Fruit fly (Drosophila melanogaster) whole organism, prepupa: Measurements from ENCODE around the gene Wnt10.

Source experiments
- CG10631 ChIP-seq: fragments of 200-800 bp; sonication (Bioruptor generic); optimal IDR thresholded peaks from 2 replicates; lab custom pipeline; 2016; ENCODE audit warnings: missing biosample characterization, missing genetic modification characterization
- CG10669 ChIP-seq: fragments of 200-800 bp; sonication (Bioruptor generic); optimal IDR thresholded peaks from 3 replicates; lab custom pipeline; 2018; ENCODE audit warnings: missing biosample characterization, mild to moderate bottlenecking, missing genetic modification characterization, moderate library complexity
- CG11294 ChIP-seq: fragments of 200-800 bp; sonication (Bioruptor generic); IDR thresholded peaks from 2 replicates; pipeline ENCODE4 v1.3.6; 2022; ENCODE audit warnings: missing biosample characterization, missing genetic modification characterization
- CG11762 ChIP-seq: fragments of 200-800 bp; sonication (Bioruptor generic); optimal IDR thresholded peaks from 3 replicates; lab custom pipeline; 2016; ENCODE audit warnings: missing biosample characterization, missing genetic modification characterization; ENCODE audit not compliant: insufficient read depth
- CG11902 ChIP-seq: fragments of 200-800 bp; sonication (Bioruptor generic); optimal IDR thresholded peaks from 3 replicates; lab custom pipeline; 2016; ENCODE audit warnings: missing biosample characterization, missing genetic modification characterization
- CG15336 ChIP-seq: fragments of 200-800 bp; sonication (Bioruptor generic); IDR thresholded peaks from 2 replicates; pipeline ENCODE4 v1.3.6; 2022; ENCODE audit warnings: missing biosample characterization, missing genetic modification characterization
- CG16779 ChIP-seq: fragments of 200-800 bp; sonication (Bioruptor generic); optimal IDR thresholded peaks from 3 replicates; lab custom pipeline; 2017; ENCODE audit warnings: missing biosample characterization, mild to moderate bottlenecking, missing genetic modification characterization
- CG3032 ChIP-seq: fragments of 200-800 bp; optimal IDR thresholded peaks from 2 replicates; lab custom pipeline; 2019; ENCODE audit warnings: missing biosample characterization, mild to moderate bottlenecking, missing genetic modification characterization, moderate library complexity
- CG31627 ChIP-seq: fragments of 200-800 bp; sonication (Bioruptor generic); optimal IDR thresholded peaks from 3 replicates; lab custom pipeline; 2016; ENCODE audit warnings: missing biosample characterization, missing genetic modification characterization
- CG32006 ChIP-seq: fragments of 200-800 bp; sonication (Bioruptor generic); optimal IDR thresholded peaks from 3 replicates; lab custom pipeline; 2017; ENCODE audit warnings: missing biosample characterization, mild to moderate bottlenecking, missing genetic modification characterization
- CG34406 ChIP-seq: fragments of 200-800 bp; sonication (Bioruptor generic); optimal IDR thresholded peaks from 3 replicates; lab custom pipeline; 2016; ENCODE audit warnings: missing biosample characterization, missing genetic modification characterization
- CG3919 ChIP-seq: fragments of 200-800 bp; sonication (Bioruptor generic); optimal IDR thresholded peaks from 3 replicates; lab custom pipeline; 2016; ENCODE audit warnings: missing biosample characterization, missing genetic modification characterization
- CG4318 ChIP-seq: fragments of 200-800 bp; sonication (Bioruptor generic); optimal IDR thresholded peaks from 3 replicates; lab custom pipeline; 2017; ENCODE audit warnings: missing biosample characterization, mild to moderate bottlenecking, missing genetic modification characterization
- CG6163 ChIP-seq: fragments of 200-800 bp; sonication (Bioruptor generic); IDR thresholded peaks from 3 replicates; pipeline ENCODE4 v1.3.6; 2022; ENCODE audit warnings: missing biosample characterization, missing genetic modification characterization
- CG6276 ChIP-seq: fragments of 200-800 bp; sonication (Bioruptor generic); optimal IDR thresholded peaks from 2 replicates; lab custom pipeline; 2017; ENCODE audit warnings: missing biosample characterization, mild to moderate bottlenecking, missing genetic modification characterization
- CG6792 ChIP-seq: fragments of 200-800 bp; sonication (Bioruptor generic); optimal IDR thresholded peaks from 3 replicates; lab custom pipeline; 2016; ENCODE audit warnings: missing biosample characterization, missing genetic modification characterization
- CG6808 ChIP-seq: fragments of 200-800 bp; sonication (Bioruptor generic); optimal IDR thresholded peaks from 3 replicates; lab custom pipeline; 2017; ENCODE audit warnings: missing biosample characterization, missing genetic modification characterization, mild to moderate bottlenecking, moderate library complexity, missing genetic modification reagents
- CG7368 ChIP-seq: fragments of 200-800 bp; sonication (Bioruptor generic); optimal IDR thresholded peaks from 3 replicates; lab custom pipeline; 2016; ENCODE audit warnings: missing biosample characterization, missing genetic modification characterization
- CG8119 ChIP-seq: fragments of 200-800 bp; sonication (Bioruptor generic); IDR thresholded peaks from 3 replicates; pipeline ENCODE4 v1.3.6; 2022; ENCODE audit warnings: missing biosample characterization, missing genetic modification characterization
- CG8319 ChIP-seq: fragments of 200-800 bp; sonication (Bioruptor generic); optimal IDR thresholded peaks from 3 replicates; lab custom pipeline; 2016; ENCODE audit warnings: missing biosample characterization, missing genetic modification characterization
- CG9139 ChIP-seq: fragments of 200-800 bp; sonication (Bioruptor generic); optimal IDR thresholded peaks from 3 replicates; lab custom pipeline; 2017; ENCODE audit warnings: missing biosample characterization, mild to moderate bottlenecking, missing genetic modification characterization
- Eip75B ChIP-seq: fragments of 200-800 bp; sonication (Bioruptor generic); optimal IDR thresholded peaks from 3 replicates; lab custom pipeline; 2016; ENCODE audit warnings: missing biosample characterization, missing genetic modification characterization
- Eip78C ChIP-seq: fragments of 200-800 bp; sonication (Bioruptor generic); peaks from one replicate; lab custom pipeline; 2016; ENCODE audit warnings: missing biosample characterization, missing genetic modification characterization
- Eip93F ChIP-seq: fragments of 200-800 bp; sonication (Bioruptor generic); optimal IDR thresholded peaks from 2 replicates; lab custom pipeline; 2016; ENCODE audit warnings: missing biosample characterization, mild to moderate bottlenecking, missing genetic modification characterization
- Gug ChIP-seq: fragments of 200-800 bp; sonication (Bioruptor generic); IDR thresholded peaks from 2 replicates; pipeline ENCODE4 v1.3.6; 2022; ENCODE audit warnings: missing biosample characterization, missing genetic modification characterization
- Hr38 ChIP-seq: sonication (Bioruptor generic); optimal IDR thresholded peaks from 2 replicates; lab custom pipeline; 2016; ENCODE audit warnings: missing biosample characterization, missing genetic modification characterization
- Hr39 ChIP-seq: fragments of 200-800 bp; sonication (Bioruptor generic); optimal IDR thresholded peaks from 2 replicates; lab custom pipeline; 2016; ENCODE audit warnings: missing biosample characterization, missing genetic modification characterization
- Lpt ChIP-seq: fragments of 200-800 bp; sonication (Bioruptor generic); optimal IDR thresholded peaks from 3 replicates; lab custom pipeline; 2016; ENCODE audit warnings: missing biosample characterization, missing genetic modification characterization
- Met ChIP-seq: fragments of 200-800 bp; sonication (Bioruptor generic); optimal IDR thresholded peaks from 3 replicates; lab custom pipeline; 2016; ENCODE audit warnings: missing biosample characterization, missing genetic modification characterization
- Smox ChIP-seq: fragments of 200-800 bp; sonication (Bioruptor generic); optimal IDR thresholded peaks from 3 replicates; lab custom pipeline; 2016; ENCODE audit warnings: missing biosample characterization, missing genetic modification characterization
- Sox15 ChIP-seq: fragments of 200-800 bp; sonication (Bioruptor generic); optimal IDR thresholded peaks from 3 replicates; lab custom pipeline; 2016; ENCODE audit warnings: missing biosample characterization, missing genetic modification characterization
- achi ChIP-seq: fragments of 200-800 bp; sonication (Bioruptor generic); optimal IDR thresholded peaks from 3 replicates; lab custom pipeline; 2016; ENCODE audit warnings: missing biosample characterization, missing genetic modification characterization
- acj6 ChIP-seq: fragments of 200-800 bp; sonication (Bioruptor generic); optimal IDR thresholded peaks from 3 replicates; lab custom pipeline; 2016; ENCODE audit warnings: missing biosample characterization, missing genetic modification characterization
- cyc ChIP-seq: fragments of 200-800 bp; sonication (Bioruptor generic); optimal IDR thresholded peaks from 3 replicates; lab custom pipeline; 2016; ENCODE audit warnings: missing biosample characterization, missing genetic modification characterization
- dac ChIP-seq: fragments of 200-800 bp; sonication (Bioruptor generic); optimal IDR thresholded peaks from 2 replicates; lab custom pipeline; 2017; ENCODE audit warnings: missing biosample characterization, mild to moderate bottlenecking, missing genetic modification characterization
- dsx ChIP-seq: fragments of 200-800 bp; optimal IDR thresholded peaks from 3 replicates; lab custom pipeline; 2019; ENCODE audit warnings: missing biosample characterization, mild to moderate bottlenecking, missing genetic modification characterization, moderate library complexity; ENCODE audit not compliant: poor library complexity, severe bottlenecking
- eg ChIP-seq: fragments of 200-800 bp; sonication (Bioruptor generic); IDR thresholded peaks from 3 replicates; pipeline ENCODE4 v1.3.6; 2022; ENCODE audit warnings: missing biosample characterization, missing genetic modification characterization
- esn ChIP-seq: fragments of 200-800 bp; sonication (Bioruptor generic); optimal IDR thresholded peaks from 2 replicates; lab custom pipeline; 2016; ENCODE audit warnings: missing biosample characterization, mild to moderate bottlenecking, missing genetic modification characterization, moderate library complexity
- net ChIP-seq: fragments of 200-800 bp; sonication (Bioruptor generic); optimal IDR thresholded peaks from 3 replicates; lab custom pipeline; 2016; ENCODE audit warnings: missing biosample characterization, missing genetic modification characterization
- salr ChIP-seq, 2 experiments: fragments of 200-800 bp; sonication (Bioruptor generic); optimal IDR thresholded peaks; 3 replicates each; lab custom pipeline; 2016 to 2018; ENCODE audit warnings: missing biosample characterization in 2 of 2, missing genetic modification characterization in 2 of 2, mild to moderate bottlenecking in 1 of 2
- spab ChIP-seq: fragments of 200-800 bp; sonication (Bioruptor generic); optimal IDR thresholded peaks from 2 replicates; lab custom pipeline; 2017; ENCODE audit warnings: missing biosample characterization, mild to moderate bottlenecking, missing genetic modification characterization, missing genetic modification reagents
- ss ChIP-seq, 2 experiments: fragments of 200-800 bp; sonication (Bioruptor generic); optimal IDR thresholded peaks; 2 replicates in 1 of 2; 3 replicates in 1 of 2; lab custom pipeline; 2017 to 2018; ENCODE audit warnings: mild to moderate bottlenecking in 2 of 2, missing biosample characterization in 2 of 2, missing genetic modification characterization in 2 of 2, moderate library complexity in 1 of 2
- svp ChIP-seq: fragments of 200-800 bp; sonication (Bioruptor generic); peaks from one replicate; lab custom pipeline; 2016; ENCODE audit warnings: missing biosample characterization, missing genetic modification characterization
- vri ChIP-seq: fragments of 200-800 bp; sonication (Bioruptor generic); optimal IDR thresholded peaks from 3 replicates; lab custom pipeline; 2016; ENCODE audit warnings: missing biosample characterization, mild to moderate bottlenecking, missing genetic modification characterization

Gene Wnt10

dm6 chr2L:7358008-7358582 is 5.1 kb upstream of the Wnt10 start (continued):
- TF ChIP-seq CG10631 (GFP tag; lab: Kevin White, UChicago) (peak; percentile 95), CG11902 (GFP tag; lab: Kevin White, UChicago) (peak; percentile 87), achi (GFP tag; lab: Kevin White, UChicago) (peak; percentile 90), Hr39 (GFP tag; lab: Kevin White, UChicago) (peak; percentile 91), CG7368 (GFP tag; lab: Kevin White, UChicago) (peak; percentile 89), eg (GFP tag; lab: Robert Waterston, UW) (peak; percentile 56; the same call in 2 of the 3 replicates), CG10669 (GFP tag; lab: Kevin White, UChicago) (peak; percentile 96), Eip93F (GFP tag; lab: Kevin White, UChicago) (peak; percentile 86), CG9139 (GFP tag; lab: Kevin White, UChicago) (peak; percentile 97)

dm6 chr2L:7358788-7359187 is 4.4 kb upstream of the Wnt10 start:
- TF ChIP-seq CG15336 (GFP tag; lab: Robert Waterston, UW) (no peak), Gug (GFP tag; lab: Robert Waterston, UW) (no peak), Sox15 (GFP tag; lab: Kevin White, UChicago) (no peak), CG11294 (GFP tag; lab: Robert Waterston, UW) (no peak), Lpt (no peak), CG6276 (GFP tag; lab: Kevin White, UChicago) (no peak), spab (GFP tag; lab: Kevin White, UChicago) (no peak)

dm6 chr2L:7376157-7376556 is 13.0 kb downstream of the Wnt10 start:
- TF ChIP-seq CG11294 (GFP tag; lab: Robert Waterston, UW) (peak; percentile 81), CG15336 (GFP tag; lab: Robert Waterston, UW) (peak; percentile 90), acj6 (GFP tag; lab: Kevin White, UChicago) (peak; percentile 61), CG10669 (GFP tag; lab: Kevin White, UChicago) (no peak), vri (GFP tag; lab: Kevin White, UChicago) (peak; percentile 58), esn (GFP tag; lab: Kevin White, UChicago) (peak; percentile 74), CG31627 (GFP tag; lab: Kevin White, UChicago) (peak; percentile 75), CG4318 (GFP tag; lab: Kevin White, UChicago) (peak; percentile 47), CG6276 (GFP tag; lab: Kevin White, UChicago) (peak; percentile 80), CG6808 (no peak), Hr38 (GFP tag; lab: Kevin White, UChicago) (peak; percentile 48), dsx (GFP tag; lab: Kevin White, UChicago) (no peak), CG11902 (GFP tag; lab: Kevin White, UChicago) (peak; percentile 27), CG6792 (GFP tag; lab: Kevin White, UChicago) (peak; percentile 47), cyc (peak; percentile 67), Eip78C (GFP tag; lab: Kevin White, UChicago) (peak; percentile 83), net (GFP tag; lab: Kevin White, UChicago) (peak; percentile 67), Met (GFP tag; lab: Kevin White, UChicago) (peak; percentile 73), CG8319 (GFP tag; lab: Kevin White, UChicago) (peak; percentile 8), CG16779 (tag; lab: Kevin White, UChicago) (no peak), Lpt (peak; percentile 64), CG7368 (GFP tag; lab: Kevin White, UChicago) (peak; percentile 19), salr (GFP tag; optimal IDR thresholded peaks at IDR 0.05; lab: Kevin White, UChicago) (no peak), CG9139 (GFP tag; lab: Kevin White, UChicago) (no peak), achi (GFP tag; lab: Kevin White, UChicago) (peak; percentile 25), dac (peak; percentile 24), eg (GFP tag; lab: Robert Waterston, UW) (peak; percentile 94), CG11762 (peak; percentile 46), svp (GFP tag; lab: Kevin White, UChicago) (peak; percentile 80), Gug (GFP tag; lab: Robert Waterston, UW) (peak; percentile 83), CG8119 (GFP tag; lab: Robert Waterston, UW) (peak; percentile 86), Smox (GFP tag; lab: Kevin White, UChicago) (peak; percentile 61), Hr39 (GFP tag; lab: Kevin White, UChicago) (peak; percentile 81), spab (GFP tag; lab: Kevin White, UChicago) (no peak), CG6163 (GFP tag; lab: Robert Waterston, UW) (peak; percentile 87), ss (GFP tag; optimal IDR thresholded peaks at IDR 0.05; lab: Kevin White, UChicago) (no peak), Eip75B (GFP tag; lab: Kevin White, UChicago) (no peak), CG3032 (no peak), CG32006 (GFP tag; lab: Kevin White, UChicago) (peak; percentile 75), CG34406 (peak; percentile 45), CG3919 (no peak), Eip93F (GFP tag; lab: Kevin White, UChicago) (no peak)
